Fruit fly (Drosophila melanogaster) whole organism, embryonic: ENCODE measurements around the gene CG32195.

Source experiments
- CG10209 ChIP-seq: fragments of 200-800 bp; sonication (Bioruptor generic); optimal IDR thresholded peaks from 3 replicates; lab custom pipeline; 2017; ENCODE audit warnings: missing biosample characterization, mild to moderate bottlenecking, missing genetic modification characterization, missing genetic modification reagents
- CG11247 ChIP-seq: fragments of 200-800 bp; sonication (Bioruptor generic); IDR thresholded peaks from 2 replicates; pipeline ENCODE4 v1.3.6; 2022; ENCODE audit warnings: missing biosample characterization, missing genetic modification characterization
- CG11695 ChIP-seq: fragments of 200-800 bp; sonication (Bioruptor generic); IDR thresholded peaks from 3 replicates; pipeline ENCODE4 v1.3.6; 2022; ENCODE audit warnings: missing biosample characterization, missing genetic modification characterization
- CG1233 ChIP-seq: fragments of 200-800 bp; sonication (Bioruptor generic); optimal IDR thresholded peaks from 4 replicates; lab custom pipeline; 2018; ENCODE audit warnings: missing biosample characterization, mild to moderate bottlenecking, missing genetic modification characterization
- CG12744 ChIP-seq: fragments of 200-800 bp; sonication (Bioruptor generic); optimal IDR thresholded peaks from 2 replicates; lab custom pipeline; 2016; ENCODE audit warnings: missing biosample characterization, missing genetic modification characterization
- CG14014 ChIP-seq: fragments of 200-800 bp; sonication (Bioruptor generic); IDR thresholded peaks from 2 replicates; pipeline ENCODE4 v1.3.6; 2022; ENCODE audit warnings: missing biosample characterization, missing genetic modification characterization
- CG14667 ChIP-seq: fragments of 200-800 bp; sonication (Bioruptor generic); IDR thresholded peaks from 2 replicates; pipeline ENCODE4 v1.3.6; 2022; ENCODE audit warnings: missing biosample characterization, missing genetic modification characterization
- CG15479 ChIP-seq: fragments of 200-800 bp; sonication (Bioruptor generic); optimal IDR thresholded peaks from 3 replicates; lab custom pipeline; 2019; ENCODE audit warnings: missing biosample characterization, mild to moderate bottlenecking, missing genetic modification characterization, moderate library complexity
- CG16779 ChIP-seq: fragments of 200-800 bp; sonication (Bioruptor generic); IDR thresholded peaks from 2 replicates; pipeline ENCODE4 v1.3.6; 2022; ENCODE audit warnings: missing biosample characterization, missing genetic modification characterization
- CG17186 ChIP-seq: fragments of 200-800 bp; sonication (Bioruptor generic); optimal IDR thresholded peaks from 3 replicates; lab custom pipeline; 2017; ENCODE audit warnings: missing biosample characterization, missing genetic modification reagents, missing genetic modification characterization
- CG17328 ChIP-seq: fragments of 200-800 bp; sonication (Bioruptor generic); IDR thresholded peaks from 2 replicates; pipeline ENCODE4 v1.3.6; 2022; ENCODE audit warnings: missing biosample characterization, missing genetic modification characterization
- CG30020 ChIP-seq: fragments of 200-800 bp; optimal IDR thresholded peaks from 2 replicates; lab custom pipeline; 2019; ENCODE audit warnings: missing biosample characterization, mild to moderate bottlenecking, missing genetic modification characterization, moderate library complexity
- CG3065 ChIP-seq: fragments of 200-800 bp; sonication (Bioruptor generic); optimal IDR thresholded peaks from 2 replicates; lab custom pipeline; 2016; ENCODE audit warnings: missing biosample characterization, missing genetic modification characterization
- CG31365 ChIP-seq: fragments of 200-800 bp; sonication (Bioruptor generic); optimal IDR thresholded peaks from 2 replicates; lab custom pipeline; 2018; ENCODE audit warnings: missing biosample characterization, mild to moderate bottlenecking, missing genetic modification characterization
- CG31388 ChIP-seq: fragments of 200-800 bp; sonication (Bioruptor generic); optimal IDR thresholded peaks from 2 replicates; lab custom pipeline; 2016; ENCODE audit warnings: missing biosample characterization, missing genetic modification characterization
- CG4730 ChIP-seq: fragments of 200-800 bp; sonication (Bioruptor generic); IDR thresholded peaks from 2 replicates; pipeline ENCODE4 v1.3.6; 2022; ENCODE audit warnings: missing biosample characterization, missing genetic modification characterization
- CG9727 ChIP-seq: fragments of 200-800 bp; sonication (Bioruptor generic); optimal IDR thresholded peaks from 3 replicates; lab custom pipeline; 2017; ENCODE audit warnings: missing biosample characterization, mild to moderate bottlenecking, missing genetic modification characterization
- CG9932 ChIP-seq: fragments of 200-800 bp; sonication (Bioruptor generic); IDR thresholded peaks from 2 replicates; pipeline ENCODE4 v1.3.6; 2022; ENCODE audit warnings: missing biosample characterization, missing genetic modification characterization
- CkIIα-i1 ChIP-seq: fragments of 200-800 bp; sonication (Bioruptor generic); IDR thresholded peaks from 2 replicates; pipeline ENCODE4 v1.3.6; 2022; ENCODE audit warnings: missing biosample characterization, missing genetic modification characterization
- E2f1 ChIP-seq: fragments of 200-800 bp; sonication (Bioruptor generic); IDR thresholded peaks from 2 replicates; pipeline ENCODE4 v1.3.6; 2022; ENCODE audit warnings: missing biosample characterization, missing genetic modification characterization
- Ets97D ChIP-seq: fragments of 200-800 bp; sonication (Bioruptor generic); optimal IDR thresholded peaks from 3 replicates; lab custom pipeline; 2016; ENCODE audit warnings: missing biosample characterization, missing genetic modification characterization
- Hey ChIP-seq: fragments of 200-800 bp; sonication (Bioruptor generic); optimal IDR thresholded peaks from 3 replicates; lab custom pipeline; 2018; ENCODE audit warnings: missing biosample characterization, mild to moderate bottlenecking, missing genetic modification characterization
- Mes4 ChIP-seq: fragments of 200-800 bp; sonication (Bioruptor generic); optimal IDR thresholded peaks from 2 replicates; lab custom pipeline; 2016; ENCODE audit warnings: missing biosample characterization, missing genetic modification characterization
- Nf-YA ChIP-seq: fragments of 200-800 bp; sonication (Bioruptor generic); IDR thresholded peaks from 2 replicates; pipeline ENCODE4 v1.3.6; 2022; ENCODE audit warnings: missing biosample characterization, missing genetic modification characterization
- Oaz ChIP-seq: fragments of 200-800 bp; sonication (Bioruptor generic); IDR thresholded peaks from 2 replicates; pipeline ENCODE4 v1.3.6; 2022; ENCODE audit warnings: missing biosample characterization, missing genetic modification characterization
- Rx ChIP-seq: fragments of 200-800 bp; sonication (Bioruptor generic); IDR thresholded peaks from 2 replicates; pipeline ENCODE4 v1.3.6; 2022; ENCODE audit warnings: missing biosample characterization, missing genetic modification characterization
- Side ChIP-seq: fragments of 200-800 bp; sonication (Bioruptor generic); optimal IDR thresholded peaks from 2 replicates; lab custom pipeline; 2016; ENCODE audit warnings: missing biosample characterization, missing genetic modification characterization
- Sox102F ChIP-seq: fragments of 200-800 bp; sonication (Bioruptor generic); optimal IDR thresholded peaks from 2 replicates; lab custom pipeline; 2018; ENCODE audit warnings: missing biosample characterization, mild to moderate bottlenecking, missing genetic modification characterization, moderate library complexity
- al ChIP-seq: fragments of 200-800 bp; sonication (Bioruptor generic); IDR thresholded peaks from 2 replicates; pipeline ENCODE4 v1.3.6; 2022; ENCODE audit warnings: missing biosample characterization, missing genetic modification characterization
- bigmax ChIP-seq: fragments of 200-800 bp; sonication (Bioruptor generic); optimal IDR thresholded peaks from 2 replicates; lab custom pipeline; 2018; ENCODE audit warnings: missing biosample characterization, mild to moderate bottlenecking, missing genetic modification characterization
- chm ChIP-seq: fragments of 200-800 bp; sonication (Bioruptor generic); IDR thresholded peaks from 2 replicates; pipeline ENCODE4 v1.3.6; 2022; ENCODE audit warnings: missing biosample characterization, missing genetic modification characterization
- corto ChIP-seq: fragments of 200-800 bp; sonication (Bioruptor generic); optimal IDR thresholded peaks from 2 replicates; lab custom pipeline; 2016; ENCODE audit warnings: missing biosample characterization, mild to moderate bottlenecking, missing genetic modification characterization, moderate library complexity
- fru ChIP-seq: fragments of >200 bp; optimal IDR thresholded peaks from 2 replicates; lab custom pipeline; 2017
- grn ChIP-seq: fragments of 200-800 bp; sonication (Bioruptor generic); optimal IDR thresholded peaks from 3 replicates; lab custom pipeline; 2017; ENCODE audit warnings: missing biosample characterization, missing genetic modification characterization
- gro ChIP-seq: fragments of 200-800 bp; sonication (Bioruptor generic); optimal IDR thresholded peaks from 2 replicates; lab custom pipeline; 2016; ENCODE audit warnings: missing biosample characterization, missing genetic modification characterization
- lbe ChIP-seq: fragments of 200-800 bp; sonication (Bioruptor generic); optimal IDR thresholded peaks from 2 replicates; lab custom pipeline; 2016; ENCODE audit warnings: missing biosample characterization, mild to moderate bottlenecking, missing genetic modification characterization
- lmd ChIP-seq: fragments of 200-800 bp; sonication (Bioruptor generic); IDR thresholded peaks from 2 replicates; pipeline ENCODE4 v1.3.6; 2022; ENCODE audit warnings: missing biosample characterization, missing genetic modification characterization
- lov ChIP-seq, 2 experiments: fragments of 200-800 bp in 1 of 2; fragments of >200 bp in 1 of 2; sonication (Bioruptor generic) in 1 of 2; IDR thresholded peaks in 1 of 2; optimal IDR thresholded peaks in 1 of 2; 2 replicates in 1 of 2; 3 replicates in 1 of 2; pipeline versions ENCODE4 v1.3.6 to Lab custom; 2017 to 2022; ENCODE audit warnings: missing biosample characterization in 1 of 2, missing genetic modification characterization in 1 of 2
- org-1 ChIP-seq: fragments of 200-800 bp; sonication (Bioruptor generic); optimal IDR thresholded peaks from 2 replicates; lab custom pipeline; 2017; ENCODE audit warnings: missing biosample characterization, missing genetic modification characterization
- pita ChIP-seq: fragments of 200-800 bp; sonication (Bioruptor generic); optimal IDR thresholded peaks from 2 replicates; lab custom pipeline; 2017; ENCODE audit warnings: missing biosample characterization, mild to moderate bottlenecking, missing genetic modification characterization
- ro ChIP-seq: fragments of 200-800 bp; sonication (Bioruptor generic); IDR thresholded peaks from 2 replicates; pipeline ENCODE4 v1.3.6; 2022; ENCODE audit warnings: missing biosample characterization, missing genetic modification characterization
- row ChIP-seq: fragments of 200-800 bp; sonication (Bioruptor generic); IDR thresholded peaks from 3 replicates; pipeline ENCODE4 v1.3.6; 2022; ENCODE audit warnings: missing biosample characterization, missing genetic modification characterization
- sisA ChIP-seq: fragments of 200-800 bp; sonication (Bioruptor generic); IDR thresholded peaks from 2 replicates; pipeline ENCODE4 v1.3.6; 2022; ENCODE audit warnings: missing biosample characterization, missing genetic modification characterization
- tgo ChIP-seq: fragments of 200-800 bp; sonication (Bioruptor generic); IDR thresholded peaks from 3 replicates; pipeline ENCODE4 v1.3.6; 2022; ENCODE audit warnings: missing biosample characterization, missing genetic modification characterization
- tio ChIP-seq: fragments of 200-800 bp; sonication (Bioruptor generic); optimal IDR thresholded peaks from 2 replicates; lab custom pipeline; 2017; ENCODE audit warnings: missing biosample characterization, missing genetic modification characterization, inconsistent platforms
- vfl ChIP-seq: fragments of 200-800 bp; sonication (Bioruptor generic); optimal IDR thresholded peaks from 2 replicates; lab custom pipeline; 2016; ENCODE audit warnings: missing biosample characterization, missing genetic modification characterization
- vvl ChIP-seq: fragments of 200-800 bp; sonication (Bioruptor generic); IDR thresholded peaks from 2 replicates; pipeline ENCODE4 v1.3.6; 2022; ENCODE audit warnings: missing biosample characterization, missing genetic modification characterization
- wor ChIP-seq: fragments of 200-800 bp; sonication (Bioruptor generic); IDR thresholded peaks from 2 replicates; pipeline ENCODE4 v1.3.6; 2022; ENCODE audit warnings: missing biosample characterization, missing genetic modification characterization
- z ChIP-seq: fragments of 200-800 bp; sonication (Bioruptor generic); IDR thresholded peaks from 3 replicates; pipeline ENCODE4 v1.3.6; 2022; ENCODE audit warnings: missing biosample characterization, missing genetic modification characterization
- zf30C ChIP-seq: fragments of 200-800 bp; sonication (Bioruptor generic); optimal IDR thresholded peaks from 3 replicates; lab custom pipeline; 2018; ENCODE audit warnings: missing biosample characterization, mild to moderate bottlenecking, missing genetic modification characterization

CG32195 gene

dm6 chr3L:18114038-18114926 lies 1.5 kb downstream of the CG32195 start (continued):
- TF ChIP-seq gro (GFP tag; lab: Kevin White, UChicago): peak; percentile 46
- TF ChIP-seq Mes4 (GFP tag; lab: Kevin White, UChicago): peak; percentile 44
- no peak for TF ChIP-seq al
- TF ChIP-seq CG10209 (GFP tag; lab: Kevin White, UChicago): peak; percentile 57
- TF ChIP-seq Sox102F: peak; percentile 76
- no peak for TF ChIP-seq CG15479 (GFP tag; lab: Kevin White, UChicago)
- 0 out of 2 replicates have a peak, but pooled peaks have one; percentile 15 for TF ChIP-seq E2f1
- TF ChIP-seq CG11695: peak; percentile 40; the same call in 1 of the 3 replicates
- peak; percentile 73 for TF ChIP-seq grn (GFP tag; lab: Kevin White, UChicago)
- no peak for TF ChIP-seq Nf-YA (GFP tag; lab: Robert Waterston, UW)
- no peak for TF ChIP-seq CG30020
- TF ChIP-seq sisA (GFP tag; lab: Robert Waterston, UW): no peak
- TF ChIP-seq chm (GFP tag; lab: Robert Waterston, UW): no peak
- no peak for TF ChIP-seq wor
- TF ChIP-seq vvl (GFP tag; lab: Robert Waterston, UW): no peak; the same call in none of the 2 replicates
- no peak for TF ChIP-seq CG31388
- no peak for TF ChIP-seq tio (GFP tag; lab: Kevin White, UChicago)
- TF ChIP-seq lov (optimal IDR thresholded peaks at IDR 0.05; lab: Kevin White, UChicago): no peak
- peak; percentile 65; the same call in 1 of the 3 replicates for TF ChIP-seq lov (GFP tag; IDR thresholded peaks at IDR 0.05; lab: Robert Waterston, UW)
- TF ChIP-seq Oaz (GFP tag; lab: Robert Waterston, UW): 0 out of 2 replicates have a peak, but pooled peaks have one; percentile 19
- peak; percentile 13 for TF ChIP-seq Ets97D (GFP tag; lab: Kevin White, UChicago)
- TF ChIP-seq pita (GFP tag; lab: Kevin White, UChicago): peak; percentile 5
- no peak for TF ChIP-seq fru (lab: Kevin White, UChicago)
- TF ChIP-seq lmd: no peak; the same call in none of the 2 replicates
- TF ChIP-seq Hey (tag; lab: Kevin White, UChicago): no peak
- no peak for TF ChIP-seq CG3065
- no peak for TF ChIP-seq lbe
- TF ChIP-seq CG31365: peak; percentile 61
- TF ChIP-seq CG11247 (GFP tag; lab: Robert Waterston, UW): peak; percentile 69
- TF ChIP-seq CG14667 (GFP tag; lab: Robert Waterston, UW): 0 out of 2 replicates have a peak, but pooled peaks have one; percentile 6
- peak; percentile 22; the same call in 2 of the 3 replicates for TF ChIP-seq tgo (GFP tag; lab: Robert Waterston, UW)
- no peak for TF ChIP-seq CG9932 (GFP tag; lab: Robert Waterston, UW)
- TF ChIP-seq CG16779 (GFP tag; lab: Robert Waterston, UW): peak; percentile 70
- TF ChIP-seq vfl (GFP tag; lab: Kevin White, UChicago): no peak
- TF ChIP-seq ro (GFP tag; lab: Robert Waterston, UW): no peak
- TF ChIP-seq CG1233 (GFP tag; lab: Kevin White, UChicago): peak; percentile 49
- no peak for TF ChIP-seq org-1 (GFP tag; lab: Kevin White, UChicago)
- TF ChIP-seq z (GFP tag; lab: Robert Waterston, UW): no peak
- peak; percentile 3 for TF ChIP-seq CG12744 (GFP tag; lab: Kevin White, UChicago)
- TF ChIP-seq CG17328 (GFP tag; lab: Robert Waterston, UW): peak; percentile 26; the same call in 1 of the 2 replicates
- TF ChIP-seq CG17186 (GFP tag; lab: Kevin White, UChicago): no peak
- peak; percentile 39; the same call in 1 of the 2 replicates for TF ChIP-seq CG4730 (GFP tag; lab: Robert Waterston, UW)
- no peak for TF ChIP-seq CG9727 (GFP tag; lab: Kevin White, UChicago)
- no peak for TF ChIP-seq bigmax (GFP tag; lab: Kevin White, UChicago)
- peak; percentile 50 for TF ChIP-seq Side (GFP tag; lab: Kevin White, UChicago)
- TF ChIP-seq CG14014 (GFP tag; lab: Robert Waterston, UW): peak; percentile 58; the same call in 1 of the 2 replicates
- no peak for TF ChIP-seq Rx
- peak; percentile 38 for TF ChIP-seq zf30C (GFP tag; lab: Kevin White, UChicago)
- TF ChIP-seq CkIIα-i1 (GFP tag; lab: Robert Waterston, UW): no peak
- TF ChIP-seq row (GFP tag; lab: Robert Waterston, UW): no peak; the same call in 1 of the 3 replicates
- TF ChIP-seq corto (GFP tag; lab: Kevin White, UChicago): no peak
